Worm (Caenorhabditis elegans) whole organism, early embryonic: ENCODE measurements around the gene F52H3.6.

ENCODE experiments used
- B0310.2 ChIP-seq: sonication (generic microtip); optimal IDR thresholded peaks from 2 replicates; lab custom pipeline; 2016; ENCODE audit warnings: mild to moderate bottlenecking, missing genetic modification characterization, missing compliant biosample characterization
- F13C5.2 ChIP-seq: sonication (generic microtip); optimal IDR thresholded peaks from 2 replicates; lab custom pipeline; 2017; ENCODE audit warnings: mild to moderate bottlenecking, missing genetic modification characterization, inconsistent platforms, missing compliant biosample characterization
- aly-1 ChIP-seq: sonication (generic microtip); optimal IDR thresholded peaks from 2 replicates; lab custom pipeline; 2016; ENCODE audit warnings: missing genetic modification characterization, missing compliant biosample characterization
- ama-1 ChIP-seq: fragments of 150-350 bp; optimal IDR thresholded peaks from 2 replicates; lab custom pipeline; 2014
- ceh-36 ChIP-seq: sonication (generic microtip); optimal IDR thresholded peaks from 2 replicates; lab custom pipeline; 2016; ENCODE audit warnings: missing genetic modification characterization, inconsistent platforms, missing compliant biosample characterization
- pes-1 ChIP-seq: fragments of 200-800 bp; sonication (Bioruptor generic); IDR thresholded peaks from 2 replicates; pipeline ENCODE4 v1.3.6; 2022; ENCODE audit warnings: missing genetic modification reagents, missing genetic modification characterization, missing compliant biosample characterization
- scrt-1 ChIP-seq: fragments of 200-800 bp; sonication (Bioruptor generic); IDR thresholded peaks from 2 replicates; pipeline ENCODE4 v1.3.6; 2022; ENCODE audit warnings: missing genetic modification characterization, missing compliant biosample characterization
- sea-1 ChIP-seq: fragments of 200-800 bp; sonication (Bioruptor generic); conservative IDR thresholded peaks from 2 replicates; pipeline ENCODE4 v1.3.6; 2022; ENCODE audit warnings: missing genetic modification characterization, missing compliant biosample characterization
- tra-4 ChIP-seq: sonication (generic microtip); optimal IDR thresholded peaks from 2 replicates; lab custom pipeline; 2017; ENCODE audit warnings: missing genetic modification characterization, missing compliant biosample characterization

ce11 chrII:10001065-10001464 is 27.2 kb downstream of the F52H3.6 start, which contains the start of gene nlt-1:
- TF ChIP-seq tra-4 (tag; lab: Kevin White, UChicago) (no peak), ama-1 (lab: Kevin White, UChicago) (no peak), sea-1 (GFP tag; lab: Robert Waterston, UW) (no peak), pes-1 (GFP tag; lab: Robert Waterston, UW) (no peak), ceh-36 (no peak), aly-1 (no peak), F13C5.2 (tag; lab: Kevin White, UChicago) (no peak), scrt-1 (GFP tag; lab: Robert Waterston, UW) (no peak), B0310.2 (tag; lab: Kevin White, UChicago) (no peak)
